Fruit fly (Drosophila melanogaster) S2 (cell line): ENCODE results near the gene CG15208.
"Not testable (repeated sequence)": the region's sequence is repeated elsewhere in the genome, so short reads cannot be mapped to it uniquely, and the experiment has no call there.

Experiments used
- CG8478 ChIP-seq: fragments of >200 bp; optimal IDR thresholded peaks from 2 replicates; lab custom pipeline; 2018
- CTCF ChIP-seq, 2 experiments: fragments of >200 bp; optimal IDR thresholded peaks; 2 replicates each; lab custom pipeline; 2018

The CG15208 gene

DNA sequence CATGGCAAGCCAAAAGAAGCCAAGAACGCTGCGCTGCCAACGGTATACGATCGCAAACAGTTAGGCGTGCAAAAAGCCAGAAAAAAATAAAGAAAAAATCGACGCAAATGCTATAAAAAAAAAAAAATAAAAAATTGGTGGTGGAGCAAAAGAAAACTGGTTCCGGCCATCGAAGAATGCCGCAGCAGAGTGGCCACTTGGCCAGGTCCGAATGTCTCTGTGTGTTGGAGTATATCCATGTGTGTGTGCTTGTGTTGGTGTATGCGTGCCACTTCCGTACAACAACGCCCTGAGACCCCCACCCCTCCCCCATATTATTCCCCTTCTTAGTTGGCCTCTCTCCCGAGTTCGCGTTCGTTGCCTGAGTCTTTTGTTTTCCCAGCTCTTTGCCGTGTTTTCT is 32.5 kb downstream of the CG15208 start:
- TF ChIP-seq CTCF (optimal IDR thresholded peaks at IDR 0.05; lab: Kevin White, UChicago) (no peak), CG8478 (no peak)

DNA sequence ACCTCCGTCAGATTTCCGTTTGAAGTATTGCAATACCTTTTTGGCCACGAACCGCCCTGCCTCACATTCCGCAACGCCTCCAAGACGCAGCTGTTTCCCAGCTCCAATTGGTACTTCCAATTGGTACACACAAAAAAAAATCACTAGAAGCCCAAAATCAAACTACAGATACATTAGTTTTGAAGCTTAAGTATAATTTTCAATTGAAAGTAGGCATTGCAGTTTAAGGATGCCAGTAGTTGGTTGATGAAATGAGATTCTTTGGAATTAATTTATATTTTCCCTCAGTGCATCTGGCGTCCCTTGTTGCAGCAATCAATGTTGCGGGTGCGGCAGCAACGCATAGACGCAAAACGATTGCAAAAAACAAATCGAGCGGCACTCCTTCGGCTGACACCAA is 34.0 kb downstream of the CG15208 start:
- no peak for TF ChIP-seq CTCF (optimal IDR thresholded peaks at IDR 0.05; lab: Kevin White, UChicago)
- no peak for TF ChIP-seq CG8478

DNA sequence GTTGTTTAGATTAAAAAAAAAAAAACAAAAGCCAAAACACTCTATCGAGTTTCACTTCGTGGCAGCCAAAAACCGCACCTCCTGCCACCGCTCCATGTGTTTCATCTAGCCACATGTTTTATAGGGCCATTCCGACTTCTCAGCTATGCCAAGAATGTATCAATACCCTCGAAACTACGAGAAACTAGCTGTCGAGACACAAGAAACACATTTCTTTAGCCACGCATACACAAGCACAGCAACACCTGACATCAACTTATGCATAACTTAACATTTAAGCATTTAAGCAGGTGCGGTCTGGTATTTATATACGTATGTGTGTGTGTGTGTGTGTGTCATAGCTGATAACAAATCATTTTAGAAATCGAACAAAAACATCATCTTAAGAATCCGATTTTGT is 35.8 kb downstream of the CG15208 start:
- TF ChIP-seq CTCF (optimal IDR thresholded peaks at IDR 0.05; lab: Kevin White, UChicago) (no peak), CG8478 (no peak)

DNA sequence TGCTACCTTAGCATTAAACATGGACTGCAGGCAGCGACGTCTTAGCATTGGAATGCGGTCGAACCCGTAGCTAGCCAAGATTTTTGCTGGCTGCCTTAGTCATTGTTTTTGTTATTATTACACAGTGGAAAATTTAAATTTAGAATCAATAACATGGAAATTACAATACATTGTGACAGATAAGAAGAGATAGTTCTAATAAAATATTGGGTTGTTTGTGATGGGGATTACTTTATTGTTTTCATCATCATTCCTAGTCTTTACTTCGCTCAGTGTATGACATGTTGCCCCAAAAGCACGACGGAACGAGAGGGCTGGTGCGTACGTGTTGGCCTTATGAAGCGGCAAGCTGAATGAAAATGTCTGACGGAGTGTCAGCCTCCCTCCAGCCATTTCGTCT is 36.8 kb downstream of the CG15208 start:
- no peak for TF ChIP-seq CTCF (optimal IDR thresholded peaks at IDR 0.05; lab: Kevin White, UChicago)
- TF ChIP-seq CG8478 = no peak

DNA sequence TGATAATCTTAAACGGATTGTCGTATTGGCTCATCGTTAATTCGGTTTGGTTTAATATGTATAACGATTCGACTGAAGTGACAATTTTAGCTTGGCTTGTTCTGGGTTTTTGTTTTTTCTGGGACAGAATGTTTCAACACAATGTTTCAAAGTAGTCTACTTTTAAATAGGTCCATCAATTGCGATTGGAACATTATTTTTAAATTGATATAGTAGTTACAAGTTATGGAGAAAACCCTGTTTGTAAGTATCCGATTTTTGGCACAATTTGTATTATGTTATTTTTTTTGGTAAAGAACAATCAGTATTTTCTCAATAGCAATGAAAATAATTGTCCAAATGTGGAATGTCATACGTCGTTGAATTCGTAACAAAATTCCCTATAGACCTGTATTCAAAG is 51.2 kb downstream of the CG15208 start, which contains the start of gene Rab9Fa:
Gene Rab9Fa, minus strand, starts transcription at position 101 of the 400 bp plus-strand sequence.
- not testable (repeated sequence) for TF ChIP-seq CG8478; CTCF (optimal IDR thresholded peaks at IDR 0.05; lab: Kevin White, UChicago)
